Fruit fly (Drosophila melanogaster): ENCODE measurements around the gene CG31407.

CG31407 gene

DNA sequence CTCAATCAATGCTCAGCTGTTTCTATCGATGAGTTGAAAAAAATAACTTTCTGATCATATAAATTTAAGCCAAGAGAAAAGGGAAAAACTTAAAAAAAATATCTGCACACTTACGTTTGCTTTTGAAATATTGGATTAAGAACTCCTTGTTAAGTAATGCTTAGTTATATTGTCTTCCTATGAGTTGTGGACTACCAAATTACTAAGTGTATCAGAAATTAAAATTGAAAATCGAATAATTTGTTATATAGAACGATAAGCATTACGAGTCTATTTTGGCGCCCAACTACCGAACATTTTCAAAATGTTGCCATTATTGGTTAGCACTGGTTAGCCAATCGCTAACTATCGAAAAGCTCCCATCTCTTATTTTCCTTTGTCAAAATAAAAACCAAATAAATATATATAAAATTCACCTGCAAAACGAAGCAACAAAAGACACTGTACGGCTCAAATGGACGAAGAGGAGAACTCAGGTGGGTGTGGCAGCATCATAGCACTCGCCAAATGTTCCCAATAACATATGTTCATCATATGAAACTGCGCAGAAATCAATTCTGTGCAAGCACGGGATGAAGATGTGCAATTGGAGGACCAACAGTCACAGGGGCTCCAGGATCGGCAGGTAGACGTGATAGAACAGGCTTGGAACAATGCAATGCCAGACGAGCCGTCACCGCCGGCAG, 24.0 kb upstream of the CG31407 start, which contains the start of gene ohgt (continued):
- TF ChIP-seq her (GFP tag; optimal IDR thresholded peaks at IDR 0.05) (no peak), Rfx (GFP tag; IDR thresholded peaks at IDR 0.05) (0 out of 2 replicates have a peak, but pooled peaks have one; percentile 18), bab2 (GFP tag; optimal IDR thresholded peaks at IDR 0.05) (no peak), D (optimal IDR thresholded peaks at IDR 0.05) (no peak), D (GFP tag; optimal IDR thresholded peaks at IDR 0.05) (no peak), Hr3 (GFP tag; optimal IDR thresholded peaks at IDR 0.05) (no peak), Kr (GFP tag; optimal IDR thresholded peaks at IDR 0.05) (no peak), CG31388 (GFP tag; optimal IDR thresholded peaks at IDR 0.05) (no peak), CG17912 (GFP tag; optimal IDR thresholded peaks at IDR 0.05) (no peak), insv (GFP tag; optimal IDR thresholded peaks at IDR 0.05) (no peak), ems (GFP tag; optimal IDR thresholded peaks at IDR 0.05) (no peak), CG17802 (tag; optimal IDR thresholded peaks at IDR 0.05) (no peak), CG14050 (GFP tag; IDR thresholded peaks at IDR 0.05) (no peak), Meics (GFP tag; optimal IDR thresholded peaks at IDR 0.05) (peak; percentile 5), D19A (tag; optimal IDR thresholded peaks at IDR 0.05) (peak; percentile 3), CG30020 (tag; optimal IDR thresholded peaks at IDR 0.05) (peak; percentile 41), Aef1 (GFP tag; IDR thresholded peaks at IDR 0.05) (no peak), CG4707 (GFP tag; optimal IDR thresholded peaks at IDR 0.05) (no peak), pzg (GFP tag; optimal IDR thresholded peaks at IDR 0.05) (peak; percentile 40), sc (optimal IDR thresholded peaks at IDR 0.05) (no peak), sc (GFP tag; optimal IDR thresholded peaks at IDR 0.05) (no peak), ap (GFP tag; IDR thresholded peaks at IDR 0.05) (no peak), CG30403 (GFP tag; optimal IDR thresholded peaks at IDR 0.05) (peak; percentile 33), CG7987 (GFP tag; optimal IDR thresholded peaks at IDR 0.05) (no peak), CG6654 (GFP tag; optimal IDR thresholded peaks at IDR 0.05) (no peak), CG10654 (GFP tag; optimal IDR thresholded peaks at IDR 0.05) (no peak), NC2α (GFP tag; optimal IDR thresholded peaks at IDR 0.05) (no peak), fru (optimal IDR thresholded peaks at IDR 0.05) (no peak), CG2678 (tag; optimal IDR thresholded peaks at IDR 0.05) (peak; percentile 45), CG8924 (tag; optimal IDR thresholded peaks at IDR 0.05) (peak; percentile 23), gsb (GFP tag; IDR thresholded peaks at IDR 0.05) (no peak), ato (GFP tag; IDR thresholded peaks at IDR 0.05; ENCODE audit: partially characterized antibody) (0 out of 2 replicates have a peak, but pooled peaks have one; percentile 41), gcm2 (GFP tag; optimal IDR thresholded peaks at IDR 0.05) (no peak), chinmo (GFP tag; IDR thresholded peaks at IDR 0.05; ENCODE audit: partially characterized antibody) (no peak), BtbVII (GFP tag; optimal IDR thresholded peaks at IDR 0.05) (no peak), CG13287 (GFP tag; IDR thresholded peaks at IDR 0.05; ENCODE audit: partially characterized antibody) (peak; percentile 12), sisA (GFP tag; IDR thresholded peaks at IDR 0.05) (no peak), fd64A (GFP tag; optimal IDR thresholded peaks at IDR 0.05) (no peak), CG12236 (GFP tag; optimal IDR thresholded peaks at IDR 0.05) (no peak), pan (optimal IDR thresholded peaks at IDR 0.05) (no peak), pan (GFP tag; optimal IDR thresholded peaks at IDR 0.05 in 1 of 2, IDR thresholded peaks at IDR 0.05 in 1 of 2) (no peak), Bdp1 (GFP tag; optimal IDR thresholded peaks at IDR 0.05) (no peak), Dll (GFP tag; IDR thresholded peaks at IDR 0.05; ENCODE audit: partially characterized antibody) (0 out of 4 replicates have a peak, but pooled peaks have one; percentile 50), Med (GFP tag) (peak; percentile 64), CG10565 (GFP tag; optimal IDR thresholded peaks at IDR 0.05) (no peak), Deaf1 (tag; optimal IDR thresholded peaks at IDR 0.05) (no peak), ci (GFP tag; IDR thresholded peaks at IDR 0.05) (no peak), btn (GFP tag; optimal IDR thresholded peaks at IDR 0.05) (no peak), Max (GFP tag; optimal IDR thresholded peaks at IDR 0.05) (no peak), E2f1 (GFP tag; IDR thresholded peaks at IDR 0.05) (no peak), kni (GFP tag; optimal IDR thresholded peaks at IDR 0.05) (no peak)

Measured in whole organism, embryonic.